Worm (Caenorhabditis elegans) whole organism, L4 larva: Measurements from ENCODE around the gene F53F8.7.

ENCODE experiments used
- D1046.2 ChIP-seq: fragments of 200-800 bp; sonication (Bioruptor generic); IDR thresholded peaks from 2 replicates; pipeline ENCODE4 v1.3.6; 2022; ENCODE audit warnings: missing genetic modification characterization, missing compliant biosample characterization
- F10B5.3 ChIP-seq: sonication (generic microtip); optimal IDR thresholded peaks from 2 replicates; lab custom pipeline; 2016; ENCODE audit warnings: mild to moderate bottlenecking, missing genetic modification characterization, missing compliant biosample characterization
- F37D6.2 ChIP-seq: sonication (generic microtip); optimal IDR thresholded peaks from 2 replicates; lab custom pipeline; 2016; ENCODE audit warnings: mild to moderate bottlenecking, missing genetic modification characterization, missing compliant biosample characterization
- F49E8.2 ChIP-seq: sonication (generic microtip); optimal IDR thresholded peaks from 2 replicates; lab custom pipeline; 2016; ENCODE audit warnings: missing compliant biosample characterization, mild to moderate bottlenecking, missing genetic modification characterization, borderline replicate concordance
- Y5F2A.4 ChIP-seq: fragments of 200-800 bp; sonication (Bioruptor generic); optimal IDR thresholded peaks from 2 replicates; lab custom pipeline; 2018; ENCODE audit warnings: mild to moderate bottlenecking, missing genetic modification characterization, missing compliant biosample characterization
- Y75B8A.6 ChIP-seq: fragments of 200-800 bp; sonication (Bioruptor generic); IDR thresholded peaks from 2 replicates; pipeline ENCODE4 v1.3.6; 2022; ENCODE audit warnings: missing genetic modification reagents, missing genetic modification characterization, missing compliant biosample characterization
- ZK337.2 ChIP-seq: fragments of 200-800 bp; sonication (Bioruptor generic); IDR thresholded peaks from 2 replicates; pipeline ENCODE4 v1.3.6; 2022; ENCODE audit warnings: missing genetic modification reagents, missing genetic modification characterization, missing compliant biosample characterization
- aly-2 ChIP-seq: sonication (generic microtip); optimal IDR thresholded peaks from 2 replicates; lab custom pipeline; 2018; ENCODE audit warnings: missing biosample characterization, missing genetic modification characterization
- ceh-20 ChIP-seq: fragments of 200-800 bp; sonication (Bioruptor generic); IDR thresholded peaks from 2 replicates; pipeline ENCODE4 v1.3.6; 2022; ENCODE audit warnings: missing genetic modification reagents, missing genetic modification characterization, missing compliant biosample characterization
- ceh-28 ChIP-seq: fragments of 150-350 bp; optimal IDR thresholded peaks from 2 replicates; lab custom pipeline; 2014; ENCODE audit warnings: missing biosample characterization, missing genetic modification reagents, missing genetic modification characterization
- ceh-32 ChIP-seq: sonication (generic microtip); optimal IDR thresholded peaks from 2 replicates; lab custom pipeline; 2016; ENCODE audit warnings: mild to moderate bottlenecking, missing genetic modification characterization, missing compliant biosample characterization; ENCODE audit not compliant: poor library complexity
- ceh-62 ChIP-seq: sonication (generic microtip); optimal IDR thresholded peaks from 2 replicates; lab custom pipeline; 2017; ENCODE audit warnings: missing biosample characterization, missing genetic modification characterization
- ceh-82 ChIP-seq: sonication (generic microtip); optimal IDR thresholded peaks from 2 replicates; lab custom pipeline; 2017; ENCODE audit warnings: missing biosample characterization, missing genetic modification characterization
- ces-1 ChIP-seq: fragments of 150-350 bp; sonication (generic microtip); optimal IDR thresholded peaks from 4 replicates; lab custom pipeline; 2014; ENCODE audit warnings: missing biosample characterization, missing genetic modification reagents, missing genetic modification characterization
- cey-2 ChIP-seq: sonication (generic microtip); optimal IDR thresholded peaks from 3 replicates; lab custom pipeline; 2017; ENCODE audit warnings: missing genetic modification characterization, mild to moderate bottlenecking, missing compliant biosample characterization, antibody characterized with exemption, borderline replicate concordance; ENCODE audit not compliant: insufficient read depth
- ctbp-1 ChIP-seq: fragments of 200-800 bp; sonication (Bioruptor generic); IDR thresholded peaks from 2 replicates; pipeline ENCODE4 v1.3.6; 2022; ENCODE audit warnings: missing genetic modification reagents, missing genetic modification characterization, missing compliant biosample characterization
- daf-12 ChIP-seq: fragments of 150-350 bp; optimal IDR thresholded peaks from 2 replicates; lab custom pipeline; 2014; ENCODE audit warnings: missing biosample characterization, missing genetic modification reagents, missing genetic modification characterization
- dmd-6 ChIP-seq: fragments of 200-800 bp; sonication (Bioruptor generic); IDR thresholded peaks from 2 replicates; pipeline ENCODE4 v1.3.6; 2022; ENCODE audit warnings: missing genetic modification reagents, missing genetic modification characterization, missing compliant biosample characterization
- dpl-1 ChIP-seq: fragments of 150-350 bp; optimal IDR thresholded peaks from 2 replicates; lab custom pipeline; 2014; ENCODE audit warnings: missing biosample characterization, missing genetic modification reagents, missing genetic modification characterization
- egl-27 ChIP-seq: sonication (generic microtip); optimal IDR thresholded peaks from 3 replicates; lab custom pipeline; 2017; ENCODE audit warnings: missing biosample characterization, missing genetic modification reagents, missing genetic modification characterization
- egl-43 ChIP-seq: fragments of 200-800 bp; sonication (Bioruptor generic); IDR thresholded peaks from 2 replicates; pipeline ENCODE4 v1.3.6; 2022; ENCODE audit warnings: missing genetic modification reagents, missing genetic modification characterization, missing compliant biosample characterization
- fkh-10 ChIP-seq: fragments of 150-350 bp; optimal IDR thresholded peaks from 2 replicates; lab custom pipeline; 2014; ENCODE audit warnings: missing biosample characterization, missing genetic modification reagents, missing genetic modification characterization
- gei-8 ChIP-seq: fragments of 200-800 bp; sonication (Bioruptor generic); optimal IDR thresholded peaks from 2 replicates; lab custom pipeline; 2018; ENCODE audit warnings: mild to moderate bottlenecking, missing genetic modification characterization, missing compliant biosample characterization
- hlh-30 ChIP-seq: sonication (generic microtip); optimal IDR thresholded peaks from 2 replicates; lab custom pipeline; 2017; ENCODE audit warnings: antibody characterized with exemption, mild to moderate bottlenecking, missing genetic modification characterization, missing compliant biosample characterization; ENCODE audit not compliant: insufficient read depth
- jun-1 ChIP-seq: fragments of 150-350 bp; optimal IDR thresholded peaks from 2 replicates; lab custom pipeline; 2014; ENCODE audit warnings: missing biosample characterization, missing genetic modification reagents, missing genetic modification characterization
- lim-7 ChIP-seq: fragments of 200-800 bp; sonication (Bioruptor generic); IDR thresholded peaks from 2 replicates; pipeline ENCODE4 v1.3.6; 2022; ENCODE audit warnings: missing genetic modification characterization, missing compliant biosample characterization
- lin-13 ChIP-seq: fragments of 150-350 bp; optimal IDR thresholded peaks from 2 replicates; lab custom pipeline; 2014; ENCODE audit warnings: missing biosample characterization, missing genetic modification reagents, missing genetic modification characterization
- lin-39 ChIP-seq: fragments of 150-350 bp; optimal IDR thresholded peaks from 2 replicates; lab custom pipeline; 2014; ENCODE audit warnings: missing biosample characterization, missing genetic modification reagents, missing genetic modification characterization
- madf-9 ChIP-seq: fragments of 200-800 bp; sonication (Bioruptor generic); conservative IDR thresholded peaks from 2 replicates; pipeline ENCODE4 v1.3.6; 2022; ENCODE audit warnings: missing genetic modification reagents, missing genetic modification characterization, missing compliant biosample characterization
- mdt-29 ChIP-seq: fragments of 200-800 bp; sonication (Bioruptor generic); IDR thresholded peaks from 2 replicates; pipeline ENCODE4 v1.3.6; 2022; ENCODE audit warnings: missing genetic modification reagents, missing genetic modification characterization, missing compliant biosample characterization
- mep-1 ChIP-seq: fragments of 150-350 bp; sonication (generic microtip); optimal IDR thresholded peaks from 3 replicates; lab custom pipeline; 2014; ENCODE audit warnings: missing biosample characterization, missing genetic modification characterization
- mxl-3 ChIP-seq: fragments of 200-800 bp; sonication (Bioruptor generic); optimal IDR thresholded peaks from 2 replicates; lab custom pipeline; 2018; ENCODE audit warnings: mild to moderate bottlenecking, missing genetic modification characterization, missing compliant biosample characterization
- nhr-237 ChIP-seq: sonication (generic microtip); optimal IDR thresholded peaks from 2 replicates; lab custom pipeline; 2017; ENCODE audit warnings: missing biosample characterization, missing genetic modification characterization
- nhr-25 ChIP-seq: sonication (generic microtip); optimal IDR thresholded peaks from 2 replicates; lab custom pipeline; 2017; ENCODE audit warnings: missing genetic modification characterization, mild to moderate bottlenecking, missing compliant biosample characterization, antibody characterized with exemption, moderate library complexity, borderline replicate concordance; ENCODE audit not compliant: insufficient read depth
- nhr-41 ChIP-seq: fragments of 200-800 bp; sonication (Bioruptor generic); IDR thresholded peaks from 2 replicates; pipeline ENCODE4 v1.3.6; 2022; ENCODE audit warnings: missing genetic modification reagents, missing genetic modification characterization, missing compliant biosample characterization
- nhr-42 ChIP-seq: fragments of 200-800 bp; sonication (Bioruptor generic); IDR thresholded peaks from 2 replicates; pipeline ENCODE4 v1.3.6; 2022; ENCODE audit warnings: missing genetic modification characterization, missing compliant biosample characterization
- nhr-6 ChIP-seq: fragments of 150-350 bp; optimal IDR thresholded peaks from 2 replicates; lab custom pipeline; 2014; ENCODE audit warnings: missing biosample characterization, missing genetic modification characterization
- nhr-76 ChIP-seq: fragments of 150-350 bp; optimal IDR thresholded peaks from 2 replicates; lab custom pipeline; 2014; ENCODE audit warnings: missing biosample characterization, missing genetic modification characterization
- pha-4 ChIP-seq, 2 experiments: fragments of 150-350 bp in 1 of 2; fragments of 200-800 bp in 1 of 2; sonication (Bioruptor generic) in 1 of 2; IDR thresholded peaks in 1 of 2; optimal IDR thresholded peaks in 1 of 2; 2 replicates each; pipeline versions ENCODE4 v1.3.6 to Lab custom; 2014 to 2022; ENCODE audit warnings: missing genetic modification characterization in 2 of 2, missing genetic modification reagents in 2 of 2, missing biosample characterization in 1 of 2, missing compliant biosample characterization in 1 of 2
- pqm-1 ChIP-seq: sonication (generic microtip); optimal IDR thresholded peaks from 2 replicates; lab custom pipeline; 2017; ENCODE audit warnings: missing biosample characterization, missing genetic modification characterization
- set-16 ChIP-seq: fragments of 200-800 bp; sonication (Bioruptor generic); IDR thresholded peaks from 2 replicates; pipeline ENCODE4 v1.3.6; 2022; ENCODE audit warnings: missing genetic modification reagents, missing genetic modification characterization, missing compliant biosample characterization
- spr-1 ChIP-seq: sonication (generic microtip); optimal IDR thresholded peaks from 2 replicates; lab custom pipeline; 2016; ENCODE audit warnings: mild to moderate bottlenecking, missing genetic modification characterization, missing compliant biosample characterization
- unc-130 ChIP-seq: sonication (generic microtip); optimal IDR thresholded peaks from 2 replicates; lab custom pipeline; 2016; ENCODE audit warnings: missing genetic modification reagents, missing genetic modification characterization, missing compliant biosample characterization
- unc-62 ChIP-seq, 3 experiments: fragments of 150-350 bp in 1 of 3; sonication (generic microtip); optimal IDR thresholded peaks in 2 of 3; peaks in 1 of 3; 1 replicate in 1 of 3; 2 replicates in 2 of 3; lab custom pipeline; 2014 to 2017; ENCODE audit warnings: missing biosample characterization in 3 of 3, missing genetic modification characterization in 3 of 3, missing genetic modification reagents in 3 of 3, missing genotype in 1 of 3
- zfp-2 ChIP-seq: sonication (generic microtip); optimal IDR thresholded peaks from 2 replicates; lab custom pipeline; 2016; ENCODE audit warnings: mild to moderate bottlenecking, missing genetic modification characterization, missing compliant biosample characterization
- ztf-11 ChIP-seq: fragments of 150-350 bp; optimal IDR thresholded peaks from 2 replicates; lab custom pipeline; 2014; ENCODE audit warnings: missing biosample characterization, missing genetic modification characterization
- ztf-7 ChIP-seq: fragments of 150-350 bp; optimal IDR thresholded peaks from 2 replicates; lab custom pipeline; 2014; ENCODE audit warnings: missing biosample characterization, missing genetic modification characterization

Gene F53F8.7

ce11 chrV:20712318-20712993 lies 14.3 kb upstream of the F53F8.7 start (continued):
- no peak for TF ChIP-seq egl-27 (tag; lab: Kevin White, UChicago)
- no peak for TF ChIP-seq D1046.2 (GFP tag; lab: Robert Waterston, UW)
- 0 out of 2 replicates have a peak, but pooled peaks have one; percentile 24 for TF ChIP-seq nhr-41
- no peak for TF ChIP-seq mdt-29 (GFP tag; lab: Robert Waterston, UW)
- TF ChIP-seq fkh-10 (GFP tag; lab: Kevin White, UChicago): no peak
- no peak for TF ChIP-seq Y75B8A.6 (GFP tag; lab: Robert Waterston, UW)
- no peak for TF ChIP-seq Y5F2A.4 (GFP tag; lab: Kevin White, UChicago)
- peak; percentile 71; the same call in 1 of the 2 replicates for TF ChIP-seq ceh-20
- no peak for TF ChIP-seq ceh-82 (tag; lab: Kevin White, UChicago)

ce11 chrV:20711733-20712132 lies 13.6 kb upstream of the F53F8.7 start:
- TF ChIP-seq spr-1 (tag; lab: Kevin White, UChicago) (no peak), madf-9 (no peak), lim-7 (GFP tag; lab: Robert Waterston, UW) (no peak), ZK337.2 (GFP tag; lab: Robert Waterston, UW) (no peak), mxl-3 (GFP tag; lab: Kevin White, UChicago) (no peak), F37D6.2 (tag; lab: Kevin White, UChicago) (no peak), pqm-1 (tag; lab: Kevin White, UChicago) (no peak), lin-13 (no peak), dmd-6 (GFP tag; lab: Robert Waterston, UW) (peak; percentile 49; the same call in 1 of the 2 replicates), nhr-237 (tag; lab: Kevin White, UChicago) (no peak), nhr-76 (tag; lab: Kevin White, UChicago) (no peak), unc-62 (GFP tag; optimal IDR thresholded peaks at IDR 0.05 in 1 of 2; lab: Kevin White, UChicago) (peak in 1 of 2 experiments; percentile 15), unc-62 (tag; optimal IDR thresholded peaks at IDR 0.05; lab: Kevin White, UChicago) (no peak), zfp-2 (no peak), dpl-1 (GFP tag; lab: Kevin White, UChicago) (peak; percentile 10), nhr-6 (no peak), aly-2 (tag; lab: Kevin White, UChicago) (no peak), ceh-28 (tag; lab: Kevin White, UChicago) (no peak), cey-2 (tag; lab: Kevin White, UChicago) (no peak), hlh-30 (tag; lab: Kevin White, UChicago) (no peak), ztf-11 (no peak), ctbp-1 (GFP tag; lab: Robert Waterston, UW) (0 out of 2 replicates have a peak, but pooled peaks have one; percentile 8), egl-43 (GFP tag; lab: Robert Waterston, UW) (no peak), jun-1 (no peak), F49E8.2 (no peak), nhr-25 (tag; lab: Kevin White, UChicago) (no peak), ces-1 (no peak), lin-39 (tag; lab: Kevin White, UChicago) (no peak), mep-1 (peak; percentile 32), nhr-42 (no peak), F10B5.3 (no peak), ceh-32 (tag; lab: Kevin White, UChicago) (no peak), ztf-7 (tag; lab: Kevin White, UChicago) (no peak), daf-12 (tag; lab: Kevin White, UChicago) (no peak), gei-8 (GFP tag; lab: Kevin White, UChicago) (no peak), pha-4 (GFP tag; IDR thresholded peaks at IDR 0.05; lab: Robert Waterston, UW) (no peak), pha-4 (tag; optimal IDR thresholded peaks at IDR 0.05; lab: Kevin White, UChicago) (no peak), ceh-20 (peak; percentile 41; the same call in 1 of the 2 replicates), ceh-62 (tag; lab: Kevin White, UChicago) (no peak), unc-130 (GFP tag; lab: Kevin White, UChicago) (no peak), set-16 (GFP tag; lab: Robert Waterston, UW) (no peak), Y5F2A.4 (GFP tag; lab: Kevin White, UChicago) (no peak)
